Worm (Caenorhabditis elegans) whole organism, L4/young adult: ENCODE results near the gene T16G12.4.
"Not testable (repeated sequence)": the region's sequence is repeated elsewhere in the genome, so short reads cannot be mapped to it uniquely, and the experiment has no call there.

Experiments used
- W03F9.2 ChIP-seq: fragments of 150-350 bp; optimal IDR thresholded peaks from 2 replicates; lab custom pipeline; 2014; ENCODE audit warnings: missing biosample characterization, missing genetic modification characterization
- dao-5 ChIP-seq: sonication (generic microtip); optimal IDR thresholded peaks from 2 replicates; lab custom pipeline; 2016; ENCODE audit warnings: missing genotype, missing genetic modification characterization, moderate library complexity, missing compliant biosample characterization
- him-1 ChIP-seq: sonication (generic microtip); optimal IDR thresholded peaks from 2 replicates; lab custom pipeline; 2016; ENCODE audit warnings: missing genotype, missing genetic modification reagents, missing genetic modification characterization, missing compliant biosample characterization

Gene T16G12.4

ce11 chrIII:10050321-10050720 is 7.3 kb upstream of the T16G12.4 start, which contains the start of gene T16G12.3:
Gene T16G12.3 (plus strand): TSS chrIII:10050621.
- not testable (repeated sequence) for TF ChIP-seq W03F9.2 (tag; lab: Kevin White, UChicago); him-1; dao-5

ce11 chrIII:10053312-10053711 is 4.3 kb upstream of the T16G12.4 start, which contains the start of gene T16G12.12:
Gene T16G12.12 (plus strand): TSS chrIII:10053612.
- not testable (repeated sequence) for TF ChIP-seq W03F9.2 (tag; lab: Kevin White, UChicago); dao-5; him-1

- TF ChIP-seq dao-5 (no peak), W03F9.2 (tag; lab: Kevin White, UChicago) (no peak), him-1 (no peak)
Observed at ce11 chrIII:10056033-10056432, 1.6 kb upstream of the T16G12.4 start, which contains the start of gene T16G12.10. Gene T16G12.10 (minus strand): TSS chrIII:10056133.

- TF ChIP-seq dao-5 (no peak), W03F9.2 (tag; lab: Kevin White, UChicago) (no peak)
Observed at ce11 chrIII:10059002-10059401, 1.4 kb downstream of the T16G12.4 start, which contains the start of gene T16G12.8. Gene T16G12.8 (plus strand): TSS chrIII:10059302.

ce11 chrIII:10060573-10060972 is 3.0 kb downstream of the T16G12.4 start, which contains the start of gene T16G12.13:
Gene T16G12.13 (plus strand): TSS chrIII:10060865.
- TF ChIP-seq W03F9.2 (tag; lab: Kevin White, UChicago) (no peak), him-1 (no peak), dao-5 (no peak)

ce11 chrIII:10064140-10064539 is 6.5 kb downstream of the T16G12.4 start, which contains the start of gene ekl-6:
Gene ekl-6 (plus strand): TSS chrIII:10064404.
- peak; percentile 51 for TF ChIP-seq W03F9.2 (tag; lab: Kevin White, UChicago)
- TF ChIP-seq him-1: no peak

ce11 chrIII:10069278-10069677 is 11.7 kb downstream of the T16G12.4 start, which contains the start of gene T16G12.6:
Gene T16G12.6 (plus strand): TSS chrIII:10069578.
- no peak for TF ChIP-seq him-1
- TF ChIP-seq dao-5: no peak

ce11 chrIII:10076042-10076441 is 18.4 kb downstream of the T16G12.4 start:
- no peak for TF ChIP-seq him-1
- no peak for TF ChIP-seq dao-5
- no peak for TF ChIP-seq W03F9.2 (tag; lab: Kevin White, UChicago)

- TF ChIP-seq dao-5 (no peak), W03F9.2 (tag; lab: Kevin White, UChicago) (no peak), him-1 (no peak)
Observed at ce11 chrIII:10078151-10078550, 20.5 kb downstream of the T16G12.4 start, which contains the start of gene T16G12.9. Gene T16G12.9 (minus strand): TSS chrIII:10078251.

ce11 chrIII:10078784-10079183 is 21.2 kb downstream of the T16G12.4 start:
- no peak for TF ChIP-seq W03F9.2 (tag; lab: Kevin White, UChicago)
- no peak for TF ChIP-seq him-1
- no peak for TF ChIP-seq dao-5

- no peak for TF ChIP-seq dao-5
- TF ChIP-seq W03F9.2 (tag; lab: Kevin White, UChicago): no peak
- TF ChIP-seq him-1: no peak
Observed at ce11 chrIII:10083242-10083641, 25.6 kb downstream of the T16G12.4 start, which contains the start of gene T16H12.3. Gene T16H12.3 (minus strand): TSS chrIII:10083292.

- TF ChIP-seq him-1 (no peak), W03F9.2 (tag; lab: Kevin White, UChicago) (no peak), dao-5 (no peak)
Observed at ce11 chrIII:10085103-10085502, 27.5 kb downstream of the T16G12.4 start, which contains the start of gene T16H12.13. Gene T16H12.13 (plus strand): TSS chrIII:10085403.

- no peak for TF ChIP-seq him-1
Observed at ce11 chrIII:10085574-10085973, 28.0 kb downstream of the T16G12.4 start.

ce11 chrIII:10085983-10086382 is 28.4 kb downstream of the T16G12.4 start, which contains the start of gene T16H12.2:
Gene T16H12.2 (plus strand): TSS chrIII:10086283.
- TF ChIP-seq dao-5 (no peak), W03F9.2 (tag; lab: Kevin White, UChicago) (no peak)

- no peak for TF ChIP-seq W03F9.2 (tag; lab: Kevin White, UChicago)
- no peak for TF ChIP-seq him-1
- TF ChIP-seq dao-5: no peak
Observed at ce11 chrIII:10088508-10088981, 30.9 kb downstream of the T16G12.4 start, which contains the start of gene hal-2. Gene hal-2 (minus strand): TSS chrIII:10088931.
